Worm (Caenorhabditis elegans): ENCODE measurements around the gene C43H6.6.

ce11 chrX:2401883-2402282 lies 6.8 kb downstream of the C43H6.6 start, which contains the start of gene dhhc-9:
- TF ChIP-seq zim-3 (tag; optimal IDR thresholded peaks at IDR 0.05) (no peak), xnd-1 (tag; optimal IDR thresholded peaks at IDR 0.05) (no peak), nfya-1 (tag; optimal IDR thresholded peaks at IDR 0.05; ENCODE audit: borderline replicate concordance, insufficient read depth) (no peak), ama-1 (optimal IDR thresholded peaks at IDR 0.05) (no peak), ama-1 (GFP tag; optimal IDR thresholded peaks at IDR 0.05) (no peak), F10E7.11 (tag; optimal IDR thresholded peaks at IDR 0.05) (no peak), nhr-179 (tag; optimal IDR thresholded peaks at IDR 0.05) (no peak), lin-35 (GFP tag; optimal IDR thresholded peaks at IDR 0.05) (no peak), unc-62 (GFP tag; optimal IDR thresholded peaks at IDR 0.05) (no peak), unc-130 (GFP tag; optimal IDR thresholded peaks at IDR 0.05) (no peak), dpl-1 (GFP tag; optimal IDR thresholded peaks at IDR 0.05) (no peak)

Data from whole organism, young adult.